Worm (Caenorhabditis elegans) whole organism, early embryonic: ENCODE results near the gene C47E8.9.

Experiments used
- aly-1 ChIP-seq: sonication (generic microtip); optimal IDR thresholded peaks from 2 replicates; lab custom pipeline; 2016; ENCODE audit warnings: missing genetic modification characterization, missing compliant biosample characterization
- ama-1 ChIP-seq: fragments of 150-350 bp; optimal IDR thresholded peaks from 2 replicates; lab custom pipeline; 2014
- ceh-36 ChIP-seq: sonication (generic microtip); optimal IDR thresholded peaks from 2 replicates; lab custom pipeline; 2016; ENCODE audit warnings: missing genetic modification characterization, inconsistent platforms, missing compliant biosample characterization
- ets-7 ChIP-seq: sonication (generic microtip); optimal IDR thresholded peaks from 2 replicates; lab custom pipeline; 2016; ENCODE audit warnings: missing genotype, missing genetic modification characterization, missing compliant biosample characterization
- sea-1 ChIP-seq: fragments of 200-800 bp; sonication (Bioruptor generic); conservative IDR thresholded peaks from 2 replicates; pipeline ENCODE4 v1.3.6; 2022; ENCODE audit warnings: missing genetic modification characterization, missing compliant biosample characterization
- tbx-11 ChIP-seq: fragments of 200-800 bp; sonication (Bioruptor generic); IDR thresholded peaks from 2 replicates; pipeline ENCODE4 v1.3.6; 2022; ENCODE audit warnings: missing genetic modification characterization, missing compliant biosample characterization
- tbx-37 ChIP-seq: fragments of 200-800 bp; sonication (Bioruptor generic); conservative IDR thresholded peaks from 2 replicates; pipeline ENCODE4 v1.3.6; 2022; ENCODE audit warnings: missing genetic modification reagents, missing genetic modification characterization, missing compliant biosample characterization

DNA sequence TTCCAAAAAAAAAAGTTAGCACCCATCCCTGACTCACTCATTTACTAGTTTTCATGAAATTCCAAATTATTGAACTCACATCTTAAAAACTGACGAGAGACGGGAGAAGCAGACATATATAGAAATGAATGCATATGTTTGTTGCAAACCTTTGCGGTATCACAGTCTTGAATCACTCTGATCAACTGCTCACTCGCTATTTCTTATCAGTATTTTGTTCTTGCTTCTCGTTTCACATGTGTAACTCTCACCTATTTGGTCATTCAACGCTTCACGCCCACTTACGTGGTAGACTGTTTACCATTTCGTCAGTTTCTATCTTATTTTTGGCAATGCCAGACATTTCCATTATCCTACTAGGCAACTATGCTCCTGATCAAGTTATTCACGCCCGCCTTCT lies 22.3 kb upstream of the C47E8.9 start, which contains the start of gene C54G10.1:
- no peak for TF ChIP-seq ets-7 (tag; lab: Kevin White, UChicago)
- no peak for TF ChIP-seq ceh-36 (tag; lab: Kevin White, UChicago)
- TF ChIP-seq tbx-11, result no peak
- no peak for TF ChIP-seq ama-1 (lab: Kevin White, UChicago)
- TF ChIP-seq aly-1 (tag; lab: Kevin White, UChicago), result no peak
- no peak for TF ChIP-seq tbx-37 (GFP tag; lab: Robert Waterston, UW)
- no peak for TF ChIP-seq sea-1 (GFP tag; lab: Robert Waterston, UW)
